Worm (Caenorhabditis elegans) whole organism, late embryonic: ENCODE results near the gene T27E4.1.

ENCODE experiments used
- C38D4.7 ChIP-seq: fragments of 200-800 bp; sonication (Bioruptor generic); optimal IDR thresholded peaks from 2 replicates; lab custom pipeline; 2018; ENCODE audit warnings: mild to moderate bottlenecking, missing genetic modification characterization, moderate library complexity, missing compliant biosample characterization
- F13H6.1 ChIP-seq: sonication (generic microtip); optimal IDR thresholded peaks from 2 replicates; lab custom pipeline; 2016; ENCODE audit warnings: missing genetic modification characterization, missing compliant biosample characterization
- T23F11.4 ChIP-seq: fragments of 200-800 bp; sonication (Bioruptor generic); optimal IDR thresholded peaks from 2 replicates; lab custom pipeline; 2018; ENCODE audit warnings: mild to moderate bottlenecking, missing genetic modification characterization, missing compliant biosample characterization
- Y22D7AL.16 ChIP-seq: sonication (generic microtip); optimal IDR thresholded peaks from 2 replicates; lab custom pipeline; 2016; ENCODE audit warnings: missing genetic modification characterization, missing compliant biosample characterization
- ahr-1 ChIP-seq: sonication (generic microtip); optimal IDR thresholded peaks from 2 replicates; lab custom pipeline; 2016; ENCODE audit warnings: missing genetic modification characterization, missing compliant biosample characterization
- ceh-19 ChIP-seq: fragments of 200-800 bp; sonication (Bioruptor generic); optimal IDR thresholded peaks from 2 replicates; lab custom pipeline; 2018; ENCODE audit warnings: mild to moderate bottlenecking, missing genetic modification characterization, missing compliant biosample characterization
- ceh-2 ChIP-seq: sonication (generic microtip); optimal IDR thresholded peaks from 2 replicates; lab custom pipeline; 2016; ENCODE audit warnings: missing genotype, missing genetic modification characterization, missing compliant biosample characterization
- ceh-24 ChIP-seq: sonication (generic microtip); optimal IDR thresholded peaks from 2 replicates; lab custom pipeline; 2016; ENCODE audit warnings: mild to moderate bottlenecking, missing genetic modification characterization, missing compliant biosample characterization
- ceh-30 ChIP-seq: fragments of 150-350 bp; optimal IDR thresholded peaks from 2 replicates; lab custom pipeline; 2014; ENCODE audit warnings: missing biosample characterization, missing genetic modification characterization
- ceh-6 ChIP-seq: fragments of 200-800 bp; sonication (Bioruptor generic); optimal IDR thresholded peaks from 2 replicates; lab custom pipeline; 2018; ENCODE audit warnings: mild to moderate bottlenecking, missing genetic modification characterization, missing compliant biosample characterization
- ceh-9 ChIP-seq: sonication (generic microtip); optimal IDR thresholded peaks from 2 replicates; lab custom pipeline; 2016; ENCODE audit warnings: mild to moderate bottlenecking, missing genetic modification characterization, inconsistent platforms, missing compliant biosample characterization
- che-1 ChIP-seq: sonication (generic microtip); optimal IDR thresholded peaks from 2 replicates; lab custom pipeline; 2016; ENCODE audit warnings: mild to moderate bottlenecking, missing genetic modification characterization, missing compliant biosample characterization
- dmd-4 ChIP-seq: sonication (generic microtip); optimal IDR thresholded peaks from 2 replicates; lab custom pipeline; 2016; ENCODE audit warnings: borderline replicate concordance, missing genetic modification characterization, missing compliant biosample characterization
- elt-2 ChIP-seq: sonication (generic microtip); optimal IDR thresholded peaks from 2 replicates; lab custom pipeline; 2016; ENCODE audit warnings: missing genetic modification reagents, missing genetic modification characterization, missing compliant biosample characterization
- elt-4 ChIP-seq: sonication (generic microtip); optimal IDR thresholded peaks from 2 replicates; lab custom pipeline; 2016; ENCODE audit warnings: missing genetic modification characterization, missing compliant biosample characterization
- eyg-1 ChIP-seq: sonication (generic microtip); optimal IDR thresholded peaks from 2 replicates; lab custom pipeline; 2016; ENCODE audit warnings: missing genotype, missing genetic modification characterization, missing compliant biosample characterization
- fax-1 ChIP-seq: sonication (generic microtip); optimal IDR thresholded peaks from 2 replicates; lab custom pipeline; 2016; ENCODE audit warnings: missing genotype, missing genetic modification characterization, missing compliant biosample characterization
- fkh-10 ChIP-seq: fragments of 150-350 bp; optimal IDR thresholded peaks from 2 replicates; lab custom pipeline; 2014; ENCODE audit warnings: missing biosample characterization, missing genetic modification reagents, missing genetic modification characterization
- fkh-6 ChIP-seq: sonication (generic microtip); optimal IDR thresholded peaks from 2 replicates; lab custom pipeline; 2016; ENCODE audit warnings: missing genetic modification characterization, missing compliant biosample characterization
- gmeb-2 ChIP-seq: sonication (generic microtip); optimal IDR thresholded peaks from 2 replicates; lab custom pipeline; 2016; ENCODE audit warnings: missing genetic modification characterization, inconsistent platforms, missing compliant biosample characterization
- hlh-15 ChIP-seq: sonication (generic microtip); optimal IDR thresholded peaks from 2 replicates; lab custom pipeline; 2016; ENCODE audit warnings: missing genetic modification characterization, missing compliant biosample characterization
- hlh-6 ChIP-seq: sonication (generic microtip); optimal IDR thresholded peaks from 2 replicates; lab custom pipeline; 2016; ENCODE audit warnings: missing genotype, missing genetic modification characterization, missing compliant biosample characterization
- hlh-8 ChIP-seq: sonication (generic microtip); optimal IDR thresholded peaks from 2 replicates; lab custom pipeline; 2016; ENCODE audit warnings: missing genotype, missing genetic modification characterization, missing compliant biosample characterization
- lim-6 ChIP-seq: sonication (generic microtip); optimal IDR thresholded peaks from 2 replicates; lab custom pipeline; 2016; ENCODE audit warnings: missing genetic modification characterization, missing compliant biosample characterization
- madf-2 ChIP-seq: sonication (generic microtip); optimal IDR thresholded peaks from 2 replicates; lab custom pipeline; 2017; ENCODE audit warnings: missing genetic modification characterization, missing compliant biosample characterization
- mec-3 ChIP-seq: sonication (generic microtip); optimal IDR thresholded peaks from 2 replicates; lab custom pipeline; 2016; ENCODE audit warnings: borderline replicate concordance, missing genetic modification characterization, missing compliant biosample characterization
- nfya-1 ChIP-seq: sonication (generic microtip); optimal IDR thresholded peaks from 2 replicates; lab custom pipeline; 2017; ENCODE audit warnings: missing genetic modification characterization, mild to moderate bottlenecking, missing compliant biosample characterization, antibody characterized with exemption, moderate library complexity
- nhr-232 ChIP-seq: sonication (generic microtip); optimal IDR thresholded peaks from 2 replicates; lab custom pipeline; 2016; ENCODE audit warnings: missing genetic modification characterization, missing compliant biosample characterization
- npax-4 ChIP-seq: sonication (generic microtip); optimal IDR thresholded peaks from 2 replicates; lab custom pipeline; 2016; ENCODE audit warnings: missing genetic modification characterization, missing compliant biosample characterization
- odd-2 ChIP-seq: sonication (generic microtip); optimal IDR thresholded peaks from 2 replicates; lab custom pipeline; 2017; ENCODE audit warnings: antibody characterized with exemption, mild to moderate bottlenecking, missing genetic modification characterization, missing compliant biosample characterization
- pag-3 ChIP-seq: sonication (generic microtip); optimal IDR thresholded peaks from 2 replicates; lab custom pipeline; 2016; ENCODE audit warnings: missing compliant biosample characterization, missing genetic modification characterization, borderline replicate concordance
- pat-9 ChIP-seq: fragments of 200-800 bp; sonication (Bioruptor generic); optimal IDR thresholded peaks from 2 replicates; lab custom pipeline; 2018; ENCODE audit warnings: mild to moderate bottlenecking, missing genetic modification characterization, moderate library complexity, missing compliant biosample characterization
- pha-2 ChIP-seq: sonication (generic microtip); optimal IDR thresholded peaks from 2 replicates; lab custom pipeline; 2017; ENCODE audit warnings: mild to moderate bottlenecking, missing genetic modification characterization, missing compliant biosample characterization
- pqm-1 ChIP-seq: sonication (generic microtip); optimal IDR thresholded peaks from 2 replicates; lab custom pipeline; 2016; ENCODE audit warnings: missing genetic modification characterization, missing compliant biosample characterization
- pros-1 ChIP-seq: fragments of 150-350 bp; optimal IDR thresholded peaks from 2 replicates; lab custom pipeline; 2014; ENCODE audit warnings: missing biosample characterization, missing genetic modification reagents, missing genetic modification characterization
- ref-2 ChIP-seq: sonication (generic microtip); optimal IDR thresholded peaks from 2 replicates; lab custom pipeline; 2016; ENCODE audit warnings: missing genetic modification characterization, missing compliant biosample characterization
- tbx-2 ChIP-seq: sonication (generic microtip); optimal IDR thresholded peaks from 2 replicates; lab custom pipeline; 2016; ENCODE audit warnings: missing genetic modification characterization, missing compliant biosample characterization
- tbx-7 ChIP-seq: sonication (generic microtip); optimal IDR thresholded peaks from 2 replicates; lab custom pipeline; 2016; ENCODE audit warnings: missing genotype, missing genetic modification characterization, missing compliant biosample characterization
- unc-42 ChIP-seq: sonication (generic microtip); optimal IDR thresholded peaks from 2 replicates; lab custom pipeline; 2016; ENCODE audit warnings: missing genotype, missing genetic modification characterization, missing compliant biosample characterization
- unc-55 ChIP-seq: sonication (generic microtip); optimal IDR thresholded peaks from 2 replicates; lab custom pipeline; 2017; ENCODE audit warnings: missing biosample characterization, missing genetic modification reagents, missing genetic modification characterization
- unc-86 ChIP-seq: sonication (generic microtip); optimal IDR thresholded peaks from 2 replicates; lab custom pipeline; 2016; ENCODE audit warnings: missing genetic modification characterization, missing compliant biosample characterization
- ztf-16 ChIP-seq: sonication (generic microtip); optimal IDR thresholded peaks from 2 replicates; lab custom pipeline; 2017; ENCODE audit warnings: missing genetic modification characterization, missing compliant biosample characterization

The T27E4.1 gene

DNA sequence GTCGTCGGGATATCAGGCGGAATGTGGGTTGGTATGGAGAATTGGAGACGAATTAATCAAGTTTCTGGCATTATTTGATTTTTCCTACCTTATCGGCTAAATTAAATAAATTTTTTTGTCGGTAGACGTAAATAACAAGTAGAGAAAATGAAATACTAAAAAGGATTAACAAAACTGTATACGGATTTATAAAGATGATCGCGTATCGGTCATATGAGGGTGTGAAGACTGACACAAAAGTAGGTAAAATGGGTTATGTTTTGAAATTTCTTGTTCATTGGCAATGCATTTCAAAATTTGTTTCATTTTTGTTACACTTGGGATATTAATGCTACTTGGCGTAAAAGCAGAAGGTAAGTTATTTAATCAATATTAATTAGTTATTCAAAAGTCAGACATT is 32.7 kb upstream of the T27E4.1 start, which contains the start of the genes C25E10.16 and C25E10.13:
C25E10.16 (minus strand) TSS at position 101 of the 400 bp plus-strand sequence.
C25E10.13 (plus strand) TSS at position 256 of the 400 bp plus-strand sequence.
- TF ChIP-seq ceh-9 (tag; lab: Kevin White, UChicago) (no peak), nhr-232 (tag; lab: Kevin White, UChicago) (no peak), che-1 (tag; lab: Kevin White, UChicago) (no peak), fkh-10 (no peak), npax-4 (tag; lab: Kevin White, UChicago) (no peak), unc-55 (GFP tag; lab: Kevin White, UChicago) (no peak), Y22D7AL.16 (tag; lab: Kevin White, UChicago) (no peak), F13H6.1 (no peak), pros-1 (tag; lab: Kevin White, UChicago) (no peak)

DNA sequence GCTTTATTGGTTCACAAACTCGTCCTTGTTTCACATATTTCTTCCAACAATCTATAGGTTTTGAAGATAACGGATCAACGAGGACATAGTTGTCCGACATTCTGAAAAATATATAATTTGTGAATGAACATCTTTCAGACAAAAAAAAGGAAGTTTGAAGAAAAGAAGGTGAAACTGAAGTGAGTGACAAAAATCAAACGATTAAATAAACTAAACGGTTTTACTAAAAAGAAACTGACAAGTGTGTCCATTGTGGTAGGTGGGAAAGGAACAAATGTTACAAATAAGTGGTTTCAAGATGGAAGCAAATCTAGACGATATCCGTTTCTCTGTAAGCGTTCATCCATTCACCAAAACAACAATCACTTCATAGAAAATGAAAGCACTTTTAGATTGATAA is 29.8 kb upstream of the T27E4.1 start, which contains the start of gene C25E10.12:
C25E10.12 (minus strand) TSS at position 101 of the 400 bp plus-strand sequence.
- no peak for TF ChIP-seq ahr-1 (tag; lab: Kevin White, UChicago)
- TF ChIP-seq nfya-1: no peak
- TF ChIP-seq ztf-16 (tag; lab: Kevin White, UChicago): no peak
- TF ChIP-seq madf-2 (tag; lab: Kevin White, UChicago): no peak
- TF ChIP-seq ceh-2 (tag; lab: Kevin White, UChicago): no peak

DNA sequence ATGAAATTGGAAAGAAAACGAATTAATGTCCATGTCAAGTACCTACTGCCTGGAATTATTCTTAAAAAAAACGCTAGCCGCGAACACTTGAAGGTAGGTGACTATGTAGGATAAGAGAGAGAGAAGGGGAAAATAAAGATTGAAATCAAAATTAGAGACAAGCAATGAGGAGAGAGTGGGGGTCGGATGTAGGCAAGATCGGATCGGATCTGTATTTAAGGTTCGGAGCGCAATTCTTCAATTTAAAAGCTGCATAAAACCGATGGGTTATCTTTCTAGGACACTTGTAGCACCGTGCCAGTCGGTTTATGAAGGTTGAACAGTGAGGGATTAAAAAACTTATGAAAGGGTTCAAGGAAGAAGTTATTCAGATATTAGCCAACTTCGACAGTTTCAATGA is 29.0 kb upstream of the T27E4.1 start:
- TF ChIP-seq unc-42 (tag; lab: Kevin White, UChicago) (no peak), tbx-2 (tag; lab: Kevin White, UChicago) (no peak), tbx-7 (tag; lab: Kevin White, UChicago) (no peak), C38D4.7 (no peak), nhr-232 (tag; lab: Kevin White, UChicago) (no peak), ahr-1 (tag; lab: Kevin White, UChicago) (no peak), ceh-6 (no peak), hlh-6 (no peak), gmeb-2 (tag; lab: Kevin White, UChicago) (no peak), pag-3 (tag; lab: Kevin White, UChicago) (no peak)

DNA sequence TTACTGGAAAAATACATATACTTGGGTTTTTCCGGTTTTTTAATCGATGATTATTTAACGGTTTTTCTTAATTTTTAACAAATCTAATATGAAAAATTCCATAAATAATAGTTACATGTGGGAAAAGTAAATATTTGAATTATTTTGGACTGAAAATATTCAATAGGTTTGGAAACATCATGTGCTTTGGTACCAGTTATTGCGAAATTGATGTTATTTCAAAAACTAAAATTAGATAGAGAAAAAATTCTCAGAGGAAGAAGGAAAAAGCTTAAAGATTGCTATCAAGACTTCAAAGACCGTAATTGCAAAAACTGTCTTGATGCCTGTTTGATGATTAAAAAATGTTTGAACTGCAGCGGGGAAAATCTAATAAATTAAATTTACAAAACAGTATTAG is 27.1 kb upstream of the T27E4.1 start:
- TF ChIP-seq npax-4 (tag; lab: Kevin White, UChicago) (no peak), Y22D7AL.16 (tag; lab: Kevin White, UChicago) (no peak), ceh-19 (GFP tag; lab: Kevin White, UChicago) (no peak), odd-2 (no peak), pqm-1 (tag; lab: Kevin White, UChicago) (no peak), unc-86 (tag; lab: Kevin White, UChicago) (no peak), ceh-24 (tag; lab: Kevin White, UChicago) (no peak), pha-2 (no peak), elt-2 (tag; lab: Kevin White, UChicago) (no peak), fkh-6 (tag; lab: Kevin White, UChicago) (no peak), elt-4 (tag; lab: Kevin White, UChicago) (no peak), pat-9 (tag; lab: Kevin White, UChicago) (no peak)

DNA sequence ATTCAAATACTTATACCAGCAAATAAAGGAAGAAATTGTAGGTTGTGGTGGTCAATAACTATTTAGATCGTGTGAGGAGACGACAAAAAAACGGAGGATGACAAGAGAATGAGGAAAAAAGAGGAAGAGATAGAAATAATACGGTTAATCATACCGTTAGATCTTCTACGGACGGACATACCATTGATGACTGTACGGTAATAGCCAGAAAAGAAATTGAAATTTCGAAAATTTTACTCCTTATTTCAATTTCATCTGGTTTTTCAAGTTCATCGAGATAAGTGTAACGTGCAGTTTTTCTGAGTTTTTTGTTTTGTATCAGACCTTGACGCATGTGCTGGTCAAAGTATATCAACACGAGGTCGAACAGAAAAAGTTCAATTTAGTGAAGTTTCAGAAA is 26.2 kb upstream of the T27E4.1 start:
- TF ChIP-seq T23F11.4 (GFP tag; lab: Kevin White, UChicago) (no peak), pha-2 (no peak)

DNA sequence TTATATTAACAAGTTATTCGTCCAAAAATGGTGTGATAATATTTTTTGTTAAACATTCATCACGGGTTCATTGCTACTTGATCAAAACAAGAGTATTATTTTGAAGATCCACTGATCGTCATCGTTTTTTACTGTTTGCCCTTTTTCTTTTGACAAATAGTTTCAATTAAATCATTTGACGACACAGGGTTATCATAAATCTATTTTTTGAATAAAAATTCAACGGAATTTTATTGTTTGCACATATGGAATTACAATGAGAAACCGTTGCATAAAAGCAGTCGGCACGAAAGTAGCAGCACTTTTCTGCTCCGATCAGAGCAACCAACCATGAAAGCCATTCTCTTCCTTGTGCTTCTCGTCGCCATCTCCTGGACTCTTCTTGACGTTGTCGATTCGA is 24.5 kb upstream of the T27E4.1 start, which contains the start of gene fip-2:
fip-2 (plus strand) TSS at position 301 of the 400 bp plus-strand sequence.
- TF ChIP-seq nfya-1 (no peak), F13H6.1 (no peak), hlh-15 (tag; lab: Kevin White, UChicago) (no peak), lim-6 (tag; lab: Kevin White, UChicago) (no peak), gmeb-2 (tag; lab: Kevin White, UChicago) (no peak), fax-1 (tag; lab: Kevin White, UChicago) (no peak), mec-3 (tag; lab: Kevin White, UChicago) (no peak), fkh-6 (tag; lab: Kevin White, UChicago) (no peak), hlh-8 (tag; lab: Kevin White, UChicago) (no peak), ref-2 (tag; lab: Kevin White, UChicago) (no peak), eyg-1 (tag; lab: Kevin White, UChicago) (no peak), dmd-4 (no peak), ceh-30 (tag; lab: Kevin White, UChicago) (no peak), pag-3 (tag; lab: Kevin White, UChicago) (no peak)
